Worm (Caenorhabditis elegans): Measurements from ENCODE around the gene aps-1.

aps-1 gene

DNA sequence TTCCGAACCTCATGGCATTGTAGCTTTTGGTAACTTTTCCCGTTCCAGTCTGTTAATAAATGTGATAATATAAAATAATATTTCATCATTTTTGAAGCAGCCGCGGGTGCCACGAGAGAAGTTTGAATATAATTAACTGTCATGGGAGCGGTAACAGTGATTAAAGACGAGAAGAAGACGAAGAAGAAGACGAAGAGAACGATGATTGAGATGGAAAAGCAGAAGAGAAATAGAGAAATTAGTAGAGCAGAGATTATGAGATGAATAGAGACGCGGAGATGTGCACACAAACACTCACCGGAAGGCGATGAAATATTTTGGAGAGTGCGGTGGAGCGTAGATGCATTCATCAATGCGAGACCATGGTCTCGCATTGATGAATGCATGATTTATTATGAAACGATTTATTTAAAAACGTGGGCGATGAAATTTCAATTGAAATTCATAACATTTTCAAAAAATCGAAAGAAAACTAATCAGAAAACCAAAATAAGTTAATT, 35.5 kb downstream of the aps-1 start, which contains the start of gene seip-1 (continued):
- no peak for TF ChIP-seq hlh-17 (GFP tag; optimal IDR thresholded peaks at IDR 0.05; ENCODE audit: borderline replicate concordance)
- no peak for TF ChIP-seq nhr-12 (tag; optimal IDR thresholded peaks at IDR 0.05)
- TF ChIP-seq lin-13 (GFP tag; optimal IDR thresholded peaks at IDR 0.05): peak; percentile 72
- peak; percentile 92 for TF ChIP-seq nhr-71 (tag; optimal IDR thresholded peaks at IDR 0.05)
- TF ChIP-seq jun-1 (tag; optimal IDR thresholded peaks at IDR 0.05): peak; percentile 67
- peak; percentile 88 for TF ChIP-seq C16A3.4 (tag; optimal IDR thresholded peaks at IDR 0.05)
- no peak for TF ChIP-seq unc-30 (tag; optimal IDR thresholded peaks at IDR 0.05)
- peak; percentile 72 for TF ChIP-seq nhr-237 (tag; optimal IDR thresholded peaks at IDR 0.05)
- no peak for TF ChIP-seq efl-3 (GFP tag; optimal IDR thresholded peaks at IDR 0.05)
- TF ChIP-seq vab-15 (tag; optimal IDR thresholded peaks at IDR 0.05): no peak
- TF ChIP-seq ceh-63 (GFP tag; optimal IDR thresholded peaks at IDR 0.05): no peak
- TF ChIP-seq ceh-88 (GFP tag; IDR thresholded peaks at IDR 0.05): peak; percentile 76
- no peak for TF ChIP-seq nhr-76 (tag; optimal IDR thresholded peaks at IDR 0.05)
- TF ChIP-seq elt-2 (tag; optimal IDR thresholded peaks at IDR 0.05): peak; percentile 56
- TF ChIP-seq ztf-11 (tag; optimal IDR thresholded peaks at IDR 0.05): peak in 1 of 2 experiments; percentile 56
- TF ChIP-seq nhr-84 (tag; optimal IDR thresholded peaks at IDR 0.05): no peak
- TF ChIP-seq nhr-11 (tag; optimal IDR thresholded peaks at IDR 0.05): peak; percentile 47
- peak; percentile 64 for TF ChIP-seq ztf-4 (tag; optimal IDR thresholded peaks at IDR 0.05)
- peak; percentile 84 to 90 for TF ChIP-seq efl-1 (optimal IDR thresholded peaks at IDR 0.05)
- TF ChIP-seq efl-1 (GFP tag; optimal IDR thresholded peaks at IDR 0.05 in 1 of 2): peak; percentile 78 to 96
- TF ChIP-seq rnt-1 (tag; optimal IDR thresholded peaks at IDR 0.05): peak; percentile 81
- TF ChIP-seq nhr-28 (tag; optimal IDR thresholded peaks at IDR 0.05): no peak
- TF ChIP-seq alr-1 (tag; optimal IDR thresholded peaks at IDR 0.05; ENCODE audit: borderline replicate concordance): no peak
- TF ChIP-seq egl-27 (tag; optimal IDR thresholded peaks at IDR 0.05): no peak
- TF ChIP-seq ces-1 (GFP tag; optimal IDR thresholded peaks at IDR 0.05): no peak
- peak; percentile 69 for TF ChIP-seq isw-1 (GFP tag; IDR thresholded peaks at IDR 0.05)
- TF ChIP-seq C34B4.2 (tag; optimal IDR thresholded peaks at IDR 0.05): no peak
- peak in 1 of 2 experiments; percentile 82 for TF ChIP-seq mdl-1 (tag; optimal IDR thresholded peaks at IDR 0.05)
- TF ChIP-seq aha-1 (tag; optimal IDR thresholded peaks at IDR 0.05): no peak
- peak; percentile 78 for TF ChIP-seq nhr-77 (tag; optimal IDR thresholded peaks at IDR 0.05)
- TF ChIP-seq dpl-1 (GFP tag; optimal IDR thresholded peaks at IDR 0.05): peak; percentile 71 to 81 (median 72)
- peak; percentile 80 for TF ChIP-seq lin-15B (tag; optimal IDR thresholded peaks at IDR 0.05)
- peak; percentile 70 for TF ChIP-seq irx-1 (tag; optimal IDR thresholded peaks at IDR 0.05)
- TF ChIP-seq sptf-1 (tag; optimal IDR thresholded peaks at IDR 0.05): no peak
- no peak for TF ChIP-seq zip-4 (GFP tag; optimal IDR thresholded peaks at IDR 0.05)
- TF ChIP-seq lin-35 (GFP tag; optimal IDR thresholded peaks at IDR 0.05): peak; percentile 81 to 87
- no peak for TF ChIP-seq hlh-4 (tag; optimal IDR thresholded peaks at IDR 0.05)
- peak; percentile 58 for TF ChIP-seq lir-3 (tag; optimal IDR thresholded peaks at IDR 0.05; ENCODE audit: poor library complexity)
- TF ChIP-seq ets-5 (GFP tag; IDR thresholded peaks at IDR 0.05): no peak
- TF ChIP-seq nhr-19 (GFP tag; conservative IDR thresholded peaks at IDR 0.05): peak; percentile 81
- peak; percentile 75 for TF ChIP-seq fos-1 (tag; optimal IDR thresholded peaks at IDR 0.05)
- no peak for TF ChIP-seq pag-3 (tag; optimal IDR thresholded peaks at IDR 0.05; ENCODE audit: borderline replicate concordance, insufficient read depth)
- TF ChIP-seq fkh-10 (GFP tag; optimal IDR thresholded peaks at IDR 0.05): peak; percentile 65
- TF ChIP-seq unc-130 (tag; optimal IDR thresholded peaks at IDR 0.05): peak; percentile 92
- TF ChIP-seq fkh-4 (tag; optimal IDR thresholded peaks at IDR 0.05; ENCODE audit: borderline replicate concordance): no peak
- TF ChIP-seq swsn-7 (tag; optimal IDR thresholded peaks at IDR 0.05): peak; percentile 85
- TF ChIP-seq lin-39 (tag; optimal IDR thresholded peaks at IDR 0.05): no peak
- no peak for TF ChIP-seq sox-4 (tag; optimal IDR thresholded peaks at IDR 0.05)
- TF ChIP-seq mef-2 (tag; optimal IDR thresholded peaks at IDR 0.05): peak; percentile 39
- TF ChIP-seq elt-3 (tag; optimal IDR thresholded peaks at IDR 0.05): peak in 2 of 6 experiments; percentile 56 to 58
- TF ChIP-seq nhr-20 (tag; optimal IDR thresholded peaks at IDR 0.05): peak; percentile 89
- peak; percentile 43 for TF ChIP-seq ama-1 (optimal IDR thresholded peaks at IDR 0.05)
- TF ChIP-seq xbp-1 (tag; optimal IDR thresholded peaks at IDR 0.05): peak; percentile 90

Measured in whole organism, L1 larva.